Worm (Caenorhabditis elegans) whole organism, L3 larva: ENCODE data around the gene F26G1.11.

Source experiments
- nhr-25 ChIP-seq: sonication (generic microtip); optimal IDR thresholded peaks from 2 replicates; lab custom pipeline; 2017; ENCODE audit warnings: missing biosample characterization, missing genetic modification characterization
- unc-39 ChIP-seq: sonication (generic microtip); optimal IDR thresholded peaks from 4 replicates; lab custom pipeline; 2017; ENCODE audit warnings: missing biosample characterization, missing genetic modification characterization

DNA sequence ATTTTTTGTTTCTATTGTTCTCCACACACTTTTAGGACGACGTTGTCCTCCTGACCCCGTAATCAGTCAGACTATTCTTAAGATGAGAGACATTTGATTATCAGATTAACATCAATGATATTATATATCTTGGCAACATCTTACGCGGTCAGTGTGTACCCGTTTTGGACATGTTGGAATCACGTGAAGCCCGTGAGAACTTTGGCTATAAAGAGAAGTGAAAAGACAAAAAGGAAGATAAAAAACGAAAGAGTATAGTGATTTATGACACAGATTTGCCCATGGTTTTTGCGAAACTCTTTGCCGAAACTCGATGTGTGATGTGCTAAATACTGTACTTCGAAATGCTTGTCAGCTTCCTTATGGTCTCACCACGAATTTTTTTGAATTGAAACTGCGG lies 31.7 kb upstream of the F26G1.11 start:
- TF ChIP-seq unc-39: no peak
- TF ChIP-seq nhr-25 (tag; lab: Kevin White, UChicago): peak; percentile 88
